Fruit fly (Drosophila melanogaster): ENCODE data around the gene CG8892.

DNA sequence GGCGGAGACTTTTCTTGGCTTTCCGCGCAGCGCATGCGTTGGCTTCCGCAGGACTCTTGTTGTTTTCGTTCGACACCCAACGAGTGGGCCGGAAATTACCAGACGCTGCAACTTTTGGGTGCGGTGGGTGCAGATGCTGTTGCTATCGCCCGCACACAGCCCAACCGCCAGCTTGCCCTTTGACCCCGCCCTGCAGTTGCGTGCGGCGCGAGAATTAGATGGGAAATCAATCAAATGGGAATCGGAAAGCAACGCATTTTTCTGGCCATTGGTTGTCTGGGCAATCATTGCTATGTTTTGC, 24.0 kb upstream of the CG8892 start:
- TF ChIP-seq fru (GFP tag; optimal IDR thresholded peaks at IDR 0.05): no peak
- TF ChIP-seq Dfd (GFP tag; optimal IDR thresholded peaks at IDR 0.05): no peak
- TF ChIP-seq Abd-B (GFP tag; optimal IDR thresholded peaks at IDR 0.05): no peak
- TF ChIP-seq h (GFP tag; optimal IDR thresholded peaks at IDR 0.05): no peak
- TF ChIP-seq OdsH (GFP tag; optimal IDR thresholded peaks at IDR 0.05): no peak
- no peak for TF ChIP-seq jim (GFP tag; optimal IDR thresholded peaks at IDR 0.05)
- no peak for TF ChIP-seq sage (GFP tag; optimal IDR thresholded peaks at IDR 0.05)
- no peak for TF ChIP-seq usp (GFP tag; optimal IDR thresholded peaks at IDR 0.05)
- TF ChIP-seq psq (GFP tag; optimal IDR thresholded peaks at IDR 0.05): no peak
- peak; percentile 21 for TF ChIP-seq Dif (GFP tag; optimal IDR thresholded peaks at IDR 0.05; ENCODE audit: partially characterized antibody)
